Worm (Caenorhabditis elegans): ENCODE results near the gene F14D7.8.

- TF ChIP-seq tbx-2 (tag; optimal IDR thresholded peaks at IDR 0.05) (no peak), nhr-11 (tag; optimal IDR thresholded peaks at IDR 0.05) (no peak), sox-4 (tag; optimal IDR thresholded peaks at IDR 0.05) (no peak), eyg-1 (tag; optimal IDR thresholded peaks at IDR 0.05) (no peak), unc-3 (GFP tag; conservative IDR thresholded peaks at IDR 0.05) (no peak), unc-3 (tag; optimal IDR thresholded peaks at IDR 0.05) (no peak), unc-42 (tag; optimal IDR thresholded peaks at IDR 0.05) (no peak), F13H6.1 (tag; optimal IDR thresholded peaks at IDR 0.05) (no peak), nfya-1 (tag; optimal IDR thresholded peaks at IDR 0.05) (no peak), dmd-4 (tag; optimal IDR thresholded peaks at IDR 0.05; ENCODE audit: borderline replicate concordance) (no peak), pqm-1 (tag; optimal IDR thresholded peaks at IDR 0.05) (no peak)
These were observed 16.1 kb downstream of the F14D7.8 start, which contains the start of gene F14D7.3 for ce11 chrV:14296499-14296898.
